Worm (Caenorhabditis elegans) whole organism, L4 larva: ENCODE data around the gene pfd-2.

Experiments
- D1046.2 ChIP-seq: fragments of 200-800 bp; sonication (Bioruptor generic); IDR thresholded peaks from 2 replicates; pipeline ENCODE4 v1.3.6; 2022; ENCODE audit warnings: missing genetic modification characterization, missing compliant biosample characterization
- R02D3.7 ChIP-seq: fragments of 150-350 bp; sonication (generic microtip); optimal IDR thresholded peaks from 3 replicates; lab custom pipeline; 2014; ENCODE audit warnings: missing biosample characterization, missing genetic modification characterization
- T20F7.1 ChIP-seq: fragments of 200-800 bp; sonication (Bioruptor generic); optimal IDR thresholded peaks from 2 replicates; lab custom pipeline; 2018; ENCODE audit warnings: mild to moderate bottlenecking, missing genetic modification characterization, missing compliant biosample characterization
- T26A8.4 ChIP-seq: fragments of 200-800 bp; sonication (Bioruptor generic); IDR thresholded peaks from 2 replicates; pipeline ENCODE4 v1.3.6; 2022; ENCODE audit warnings: missing genetic modification characterization, missing compliant biosample characterization
- Y105C5A.15 ChIP-seq: fragments of 200-800 bp; sonication (Bioruptor generic); IDR thresholded peaks from 2 replicates; pipeline ENCODE4 v1.3.6; 2022; ENCODE audit warnings: missing genetic modification characterization, missing compliant biosample characterization
- Y5F2A.4 ChIP-seq: fragments of 200-800 bp; sonication (Bioruptor generic); optimal IDR thresholded peaks from 2 replicates; lab custom pipeline; 2018; ENCODE audit warnings: mild to moderate bottlenecking, missing genetic modification characterization, missing compliant biosample characterization
- ZK337.2 ChIP-seq: fragments of 200-800 bp; sonication (Bioruptor generic); IDR thresholded peaks from 2 replicates; pipeline ENCODE4 v1.3.6; 2022; ENCODE audit warnings: missing genetic modification reagents, missing genetic modification characterization, missing compliant biosample characterization
- ZK546.5 ChIP-seq, 2 experiments: sonication (generic microtip); optimal IDR thresholded peaks; 2 replicates each; lab custom pipeline; 2017; ENCODE audit warnings: missing biosample characterization in 2 of 2, missing genetic modification characterization in 2 of 2
- aha-1 ChIP-seq: fragments of 150-350 bp; peaks from one replicate; lab custom pipeline; 2014; ENCODE audit warnings: missing biosample characterization, missing genetic modification characterization
- aly-2 ChIP-seq: sonication (generic microtip); optimal IDR thresholded peaks from 2 replicates; lab custom pipeline; 2018; ENCODE audit warnings: missing biosample characterization, missing genetic modification characterization
- ama-1 ChIP-seq: fragments of 150-350 bp; optimal IDR thresholded peaks from 2 replicates; lab custom pipeline; 2014; ENCODE audit warnings: inconsistent platforms, mixed read lengths
- arid-1 ChIP-seq: fragments of 200-800 bp; sonication (Bioruptor generic); conservative IDR thresholded peaks from 2 replicates; pipeline ENCODE4 v1.3.6; 2022; ENCODE audit warnings: missing genetic modification reagents, missing genetic modification characterization, missing compliant biosample characterization
- attf-4 ChIP-seq: sonication (generic microtip); optimal IDR thresholded peaks from 3 replicates; lab custom pipeline; 2017; ENCODE audit warnings: missing biosample characterization, missing genetic modification characterization
- ceh-20 ChIP-seq: fragments of 200-800 bp; sonication (Bioruptor generic); IDR thresholded peaks from 2 replicates; pipeline ENCODE4 v1.3.6; 2022; ENCODE audit warnings: missing genetic modification reagents, missing genetic modification characterization, missing compliant biosample characterization
- ceh-62 ChIP-seq: sonication (generic microtip); optimal IDR thresholded peaks from 2 replicates; lab custom pipeline; 2017; ENCODE audit warnings: missing biosample characterization, missing genetic modification characterization
- daf-12 ChIP-seq: fragments of 150-350 bp; optimal IDR thresholded peaks from 2 replicates; lab custom pipeline; 2014; ENCODE audit warnings: missing biosample characterization, missing genetic modification reagents, missing genetic modification characterization
- daf-8 ChIP-seq: fragments of 200-800 bp; sonication (Bioruptor generic); IDR thresholded peaks from 2 replicates; pipeline ENCODE4 v1.3.6; 2022; ENCODE audit warnings: missing genetic modification characterization, missing compliant biosample characterization
- dmd-6 ChIP-seq: fragments of 200-800 bp; sonication (Bioruptor generic); IDR thresholded peaks from 2 replicates; pipeline ENCODE4 v1.3.6; 2022; ENCODE audit warnings: missing genetic modification reagents, missing genetic modification characterization, missing compliant biosample characterization
- dmd-9 ChIP-seq: fragments of 200-800 bp; sonication (Bioruptor generic); IDR thresholded peaks from 2 replicates; pipeline ENCODE4 v1.3.6; 2022; ENCODE audit warnings: missing genetic modification reagents, missing genetic modification characterization, missing compliant biosample characterization
- dve-1 ChIP-seq: sonication (generic microtip); optimal IDR thresholded peaks from 2 replicates; lab custom pipeline; 2017; ENCODE audit warnings: antibody characterized with exemption, mild to moderate bottlenecking, missing genetic modification characterization, missing compliant biosample characterization; ENCODE audit not compliant: insufficient read depth
- egl-43 ChIP-seq: fragments of 200-800 bp; sonication (Bioruptor generic); IDR thresholded peaks from 2 replicates; pipeline ENCODE4 v1.3.6; 2022; ENCODE audit warnings: missing genetic modification reagents, missing genetic modification characterization, missing compliant biosample characterization
- fkh-10 ChIP-seq: fragments of 150-350 bp; optimal IDR thresholded peaks from 2 replicates; lab custom pipeline; 2014; ENCODE audit warnings: missing biosample characterization, missing genetic modification reagents, missing genetic modification characterization
- fos-1 ChIP-seq: fragments of 150-350 bp; optimal IDR thresholded peaks from 2 replicates; lab custom pipeline; 2014; ENCODE audit warnings: missing biosample characterization, missing genetic modification characterization
- gei-8 ChIP-seq: fragments of 200-800 bp; sonication (Bioruptor generic); optimal IDR thresholded peaks from 2 replicates; lab custom pipeline; 2018; ENCODE audit warnings: mild to moderate bottlenecking, missing genetic modification characterization, missing compliant biosample characterization
- hlh-30 ChIP-seq: sonication (generic microtip); optimal IDR thresholded peaks from 2 replicates; lab custom pipeline; 2017; ENCODE audit warnings: antibody characterized with exemption, mild to moderate bottlenecking, missing genetic modification characterization, missing compliant biosample characterization; ENCODE audit not compliant: insufficient read depth
- lim-7 ChIP-seq: fragments of 200-800 bp; sonication (Bioruptor generic); IDR thresholded peaks from 2 replicates; pipeline ENCODE4 v1.3.6; 2022; ENCODE audit warnings: missing genetic modification characterization, missing compliant biosample characterization
- lin-29 ChIP-seq: fragments of 200-800 bp; sonication (Bioruptor generic); IDR thresholded peaks from 2 replicates; pipeline ENCODE4 v1.3.6; 2022; ENCODE audit warnings: missing genetic modification reagents, missing genetic modification characterization, missing compliant biosample characterization
- lin-39 ChIP-seq: fragments of 150-350 bp; optimal IDR thresholded peaks from 2 replicates; lab custom pipeline; 2014; ENCODE audit warnings: missing biosample characterization, missing genetic modification reagents, missing genetic modification characterization
- lir-3 ChIP-seq: sonication (generic microtip); optimal IDR thresholded peaks from 2 replicates; lab custom pipeline; 2016; ENCODE audit warnings: mild to moderate bottlenecking, missing genetic modification characterization, missing compliant biosample characterization
- lsy-2 ChIP-seq, 2 experiments: fragments of 150-350 bp in 1 of 2; sonication (generic microtip) in 1 of 2; optimal IDR thresholded peaks; 2 replicates each; lab custom pipeline; 2014 to 2017; ENCODE audit warnings: missing biosample characterization in 2 of 2, missing genetic modification characterization in 2 of 2
- madf-5 ChIP-seq, 2 experiments: fragments of 200-800 bp; sonication (Bioruptor generic); IDR thresholded peaks; 2 replicates each; pipeline ENCODE4 v1.3.6; 2022; ENCODE audit warnings: missing compliant biosample characterization in 2 of 2, missing genetic modification characterization in 2 of 2
- mdt-29 ChIP-seq: fragments of 200-800 bp; sonication (Bioruptor generic); IDR thresholded peaks from 2 replicates; pipeline ENCODE4 v1.3.6; 2022; ENCODE audit warnings: missing genetic modification reagents, missing genetic modification characterization, missing compliant biosample characterization
- nhr-111 ChIP-seq: fragments of 200-800 bp; sonication (Bioruptor generic); optimal IDR thresholded peaks from 2 replicates; lab custom pipeline; 2018; ENCODE audit warnings: mild to moderate bottlenecking, missing genetic modification characterization, missing compliant biosample characterization
- nhr-237 ChIP-seq: sonication (generic microtip); optimal IDR thresholded peaks from 2 replicates; lab custom pipeline; 2017; ENCODE audit warnings: missing biosample characterization, missing genetic modification characterization
- nhr-28 ChIP-seq: fragments of 150-350 bp; optimal IDR thresholded peaks from 2 replicates; lab custom pipeline; 2014; ENCODE audit warnings: missing biosample characterization, missing genetic modification characterization
- nhr-48 ChIP-seq: sonication (generic microtip); optimal IDR thresholded peaks from 2 replicates; lab custom pipeline; 2016; ENCODE audit warnings: mild to moderate bottlenecking, missing genetic modification characterization, missing compliant biosample characterization
- nhr-6 ChIP-seq: fragments of 150-350 bp; optimal IDR thresholded peaks from 2 replicates; lab custom pipeline; 2014; ENCODE audit warnings: missing biosample characterization, missing genetic modification characterization
- pha-4 ChIP-seq, 2 experiments: fragments of 150-350 bp in 1 of 2; fragments of 200-800 bp in 1 of 2; sonication (Bioruptor generic) in 1 of 2; IDR thresholded peaks in 1 of 2; optimal IDR thresholded peaks in 1 of 2; 2 replicates each; pipeline versions ENCODE4 v1.3.6 to Lab custom; 2014 to 2022; ENCODE audit warnings: missing genetic modification characterization in 2 of 2, missing genetic modification reagents in 2 of 2, missing biosample characterization in 1 of 2, missing compliant biosample characterization in 1 of 2
- php-3 ChIP-seq: fragments of 200-800 bp; sonication (Bioruptor generic); IDR thresholded peaks from 2 replicates; pipeline ENCODE4 v1.3.6; 2022; ENCODE audit warnings: missing genetic modification reagents, missing genetic modification characterization, missing compliant biosample characterization
- saeg-2 ChIP-seq: fragments of 200-800 bp; sonication (Bioruptor generic); IDR thresholded peaks from 2 replicates; pipeline ENCODE4 v1.3.6; 2022; ENCODE audit warnings: missing genetic modification reagents, missing genetic modification characterization, missing compliant biosample characterization
- sdz-12 ChIP-seq: fragments of 200-800 bp; sonication (Bioruptor generic); optimal IDR thresholded peaks from 2 replicates; lab custom pipeline; 2018; ENCODE audit warnings: mild to moderate bottlenecking, missing genetic modification characterization, missing compliant biosample characterization
- set-16 ChIP-seq: fragments of 200-800 bp; sonication (Bioruptor generic); IDR thresholded peaks from 2 replicates; pipeline ENCODE4 v1.3.6; 2022; ENCODE audit warnings: missing genetic modification reagents, missing genetic modification characterization, missing compliant biosample characterization
- skn-1 ChIP-seq: fragments of 150-350 bp; optimal IDR thresholded peaks from 2 replicates; lab custom pipeline; 2014; ENCODE audit warnings: missing biosample characterization, missing genetic modification characterization
- snpc-4 ChIP-seq: fragments of 150-350 bp; optimal IDR thresholded peaks from 2 replicates; lab custom pipeline; 2014; ENCODE audit warnings: missing biosample characterization, missing genetic modification characterization
- unc-130 ChIP-seq: sonication (generic microtip); optimal IDR thresholded peaks from 2 replicates; lab custom pipeline; 2016; ENCODE audit warnings: missing genetic modification reagents, missing genetic modification characterization, missing compliant biosample characterization
- unc-62 ChIP-seq, 3 experiments: fragments of 150-350 bp in 1 of 3; sonication (generic microtip); optimal IDR thresholded peaks in 2 of 3; peaks in 1 of 3; 1 replicate in 1 of 3; 2 replicates in 2 of 3; lab custom pipeline; 2014 to 2017; ENCODE audit warnings: missing biosample characterization in 3 of 3, missing genetic modification characterization in 3 of 3, missing genetic modification reagents in 3 of 3, missing genotype in 1 of 3
- zfp-3 ChIP-seq: fragments of 200-800 bp; sonication (Bioruptor generic); conservative IDR thresholded peaks from 2 replicates; pipeline ENCODE4 v1.3.6; 2022; ENCODE audit warnings: missing genetic modification reagents, missing genetic modification characterization, missing compliant biosample characterization
- zip-2 ChIP-seq: fragments of 150-350 bp; optimal IDR thresholded peaks from 2 replicates; lab custom pipeline; 2014; ENCODE audit warnings: missing biosample characterization, missing genetic modification characterization

The pfd-2 gene

DNA sequence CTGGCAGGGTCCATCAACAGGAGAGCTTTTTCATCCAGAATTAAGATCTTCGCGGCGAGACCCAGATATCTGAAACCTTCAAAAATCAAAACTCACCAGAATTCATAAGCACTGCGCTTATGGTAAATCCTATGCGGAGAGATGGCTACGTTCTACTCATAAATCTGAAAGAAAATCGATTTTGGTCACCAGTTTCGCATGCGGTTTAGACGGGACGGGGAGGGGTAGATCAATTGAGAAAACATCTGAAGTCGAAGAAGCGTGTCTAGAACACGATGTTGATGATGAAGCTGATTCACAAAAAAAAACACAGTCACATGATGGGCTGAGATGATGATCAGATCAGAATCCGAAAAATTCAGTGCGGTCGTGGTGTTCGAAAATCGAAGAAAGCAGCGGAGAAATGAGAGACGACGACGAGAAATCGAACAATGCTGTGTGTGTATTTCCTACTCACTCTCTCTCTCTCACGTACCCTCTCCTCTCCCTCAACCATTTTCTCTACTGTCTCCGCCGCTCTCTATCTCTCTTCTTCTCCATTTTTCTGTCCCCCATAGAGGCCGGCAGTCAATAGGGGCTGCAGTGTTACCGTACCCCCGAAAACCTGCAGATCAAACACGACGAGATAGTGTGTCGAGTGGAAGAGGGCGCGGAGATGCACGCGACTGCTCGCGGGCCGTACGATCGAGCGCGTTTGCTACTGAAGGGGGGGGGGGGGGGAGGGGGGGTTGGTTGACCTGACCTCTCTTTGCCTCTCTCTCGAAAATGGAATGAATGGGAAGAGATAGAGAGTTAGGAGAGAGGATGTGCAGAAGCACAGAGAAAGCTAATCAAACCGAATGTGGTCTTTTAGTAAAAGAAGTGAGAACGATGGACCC lies 50.0 kb downstream of the pfd-2 start, which contains the start of gene ntl-2:
ntl-2 (minus strand) TSS at position 171 of the 878 bp plus-strand sequence.
- no peak for TF ChIP-seq R02D3.7 (tag; lab: Kevin White, UChicago)
- peak; percentile 32 to 96 for TF ChIP-seq ZK546.5 (tag; optimal IDR thresholded peaks at IDR 0.05; lab: Kevin White, UChicago)
- TF ChIP-seq lin-29, result 0 out of 2 replicates have a peak, but pooled peaks have one; percentile 41
- TF ChIP-seq saeg-2 (GFP tag; lab: Robert Waterston, UW), result peak; percentile 86
- TF ChIP-seq aly-2 (tag; lab: Kevin White, UChicago), result no peak
- TF ChIP-seq lim-7 (GFP tag; lab: Robert Waterston, UW), result peak; percentile 71; the same call in 1 of the 2 replicates
- no peak for TF ChIP-seq unc-130 (GFP tag; lab: Kevin White, UChicago)
- TF ChIP-seq ZK337.2 (GFP tag; lab: Robert Waterston, UW), result 0 out of 2 replicates have a peak, but pooled peaks have one; percentile 19
- TF ChIP-seq ama-1 (lab: Kevin White, UChicago), result peak; percentile 10
- peak; percentile 90 for TF ChIP-seq dmd-6 (GFP tag; lab: Robert Waterston, UW)
- TF ChIP-seq egl-43 (GFP tag; lab: Robert Waterston, UW), result peak; percentile 87
- TF ChIP-seq attf-4 (tag; lab: Kevin White, UChicago), result no peak
- TF ChIP-seq ceh-62 (tag; lab: Kevin White, UChicago), result no peak
- peak; percentile 73 for TF ChIP-seq T20F7.1 (GFP tag; lab: Kevin White, UChicago)
- peak; percentile 57; the same call in 1 of the 2 replicates for TF ChIP-seq php-3 (GFP tag; lab: Robert Waterston, UW)
- TF ChIP-seq nhr-111 (GFP tag; lab: Kevin White, UChicago), result no peak
- peak; percentile 50; the same call in 1 of the 2 replicates for TF ChIP-seq zfp-3
- no peak for TF ChIP-seq skn-1 (tag; lab: Kevin White, UChicago)
- TF ChIP-seq set-16, result peak; percentile 100
- TF ChIP-seq unc-62 (GFP tag; optimal IDR thresholded peaks at IDR 0.05 in 1 of 2; lab: Kevin White, UChicago), result peak in 1 of 2 experiments; percentile 96
- TF ChIP-seq unc-62 (tag; optimal IDR thresholded peaks at IDR 0.05; lab: Kevin White, UChicago), result no peak
- TF ChIP-seq nhr-28 (tag; lab: Kevin White, UChicago), result peak; percentile 83
- peak; percentile 89 for TF ChIP-seq ceh-20 (GFP tag; lab: Robert Waterston, UW)
- TF ChIP-seq dve-1 (tag; lab: Kevin White, UChicago), result peak; percentile 97
- TF ChIP-seq fos-1 (tag; lab: Kevin White, UChicago), result no peak
- peak in 1 of 2 experiments; percentile 93; a peak in 2 of 4 replicates for TF ChIP-seq madf-5 (GFP tag; IDR thresholded peaks at IDR 0.05; lab: Robert Waterston, UW)
- peak; percentile 86 for TF ChIP-seq arid-1 (GFP tag; lab: Robert Waterston, UW)
- peak; percentile 80; the same call in 1 of the 2 replicates for TF ChIP-seq D1046.2 (GFP tag; lab: Robert Waterston, UW)
- peak; percentile 79 for TF ChIP-seq Y5F2A.4 (GFP tag; lab: Kevin White, UChicago)
- peak; percentile 61 for TF ChIP-seq sdz-12 (GFP tag; lab: Kevin White, UChicago)
- no peak for TF ChIP-seq snpc-4
- no peak for TF ChIP-seq lir-3 (tag; lab: Kevin White, UChicago)
- peak; percentile 92 for TF ChIP-seq T26A8.4
- TF ChIP-seq fkh-10, result peak; percentile 59
- peak; percentile 53; the same call in 1 of the 2 replicates for TF ChIP-seq mdt-29 (GFP tag; lab: Robert Waterston, UW)
- no peak for TF ChIP-seq zip-2 (tag; lab: Kevin White, UChicago)
- TF ChIP-seq nhr-237, result peak; percentile 28
- TF ChIP-seq dmd-9, result peak; percentile 87
- TF ChIP-seq pha-4 (GFP tag; IDR thresholded peaks at IDR 0.05; lab: Robert Waterston, UW), result peak; percentile 97
- TF ChIP-seq pha-4 (tag; optimal IDR thresholded peaks at IDR 0.05; lab: Kevin White, UChicago), result peak; percentile 76
- TF ChIP-seq daf-12, result no peak
- TF ChIP-seq lin-39 (tag; lab: Kevin White, UChicago), result no peak
- peak; percentile 77 for TF ChIP-seq nhr-48 (tag; lab: Kevin White, UChicago)
- 0 out of 2 replicates have a peak, but pooled peaks have one; percentile 44 for TF ChIP-seq daf-8 (GFP tag; lab: Robert Waterston, UW)
- TF ChIP-seq nhr-6 (tag; lab: Kevin White, UChicago), result peak; percentile 96
- TF ChIP-seq aha-1, result peak; percentile 98
- peak; percentile 67 for TF ChIP-seq gei-8 (GFP tag; lab: Kevin White, UChicago)
- no peak for TF ChIP-seq Y105C5A.15 (GFP tag; lab: Robert Waterston, UW)
- peak; percentile 98 to 99 for TF ChIP-seq lsy-2 (tag; optimal IDR thresholded peaks at IDR 0.05; lab: Kevin White, UChicago)
- TF ChIP-seq hlh-30 (tag; lab: Kevin White, UChicago), result peak; percentile 92
